Fruit fly (Drosophila melanogaster) Kc167 (cell line): ENCODE results near the gene CG4198.

Experiments
- Myc ChIP-seq: fragments of >200 bp; optimal IDR thresholded peaks from 2 replicates; lab custom pipeline; 2017; ENCODE audit warnings: missing external identifiers
- Sin3A ChIP-seq: fragments of >200 bp; optimal IDR thresholded peaks from 2 replicates; lab custom pipeline; 2018; ENCODE audit warnings: missing external identifiers
- insv ChIP-seq: fragments of >200 bp; optimal IDR thresholded peaks from 3 replicates; lab custom pipeline; 2018; ENCODE audit warnings: missing external identifiers
- psq ChIP-seq: fragments of >200 bp; optimal IDR thresholded peaks from 2 replicates; lab custom pipeline; 2017; ENCODE audit warnings: missing external identifiers
- ttk ChIP-seq: sonication (Bioruptor generic); optimal IDR thresholded peaks from 2 replicates; lab custom pipeline; 2017; ENCODE audit warnings: missing external identifiers

DNA sequence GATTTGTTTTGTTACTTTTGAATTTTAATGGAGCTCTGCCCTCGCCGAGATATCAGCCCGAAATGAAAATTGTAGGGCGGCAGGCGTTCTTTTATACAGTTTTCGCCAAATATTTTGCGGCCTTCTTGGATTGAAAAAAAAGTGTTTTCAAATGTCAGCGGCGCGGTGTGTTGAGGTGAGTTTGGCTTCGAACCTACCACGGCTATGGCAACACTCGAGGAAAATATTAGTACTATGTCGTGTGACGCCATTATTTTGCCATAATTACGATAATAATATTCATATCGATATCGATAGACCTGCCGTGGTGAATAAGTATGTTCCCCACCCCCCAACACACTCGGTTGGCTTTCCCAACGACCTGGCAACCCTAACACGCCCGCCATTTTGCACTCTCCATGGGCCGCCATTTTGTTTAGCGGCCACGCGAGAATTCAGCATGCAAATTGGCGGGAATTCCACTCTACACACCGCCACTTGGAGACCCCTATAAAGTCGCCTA is 1.2 kb upstream of the CG4198 start, which contains the start of the genes TrxT and dhd:
- no peak for TF ChIP-seq psq
- TF ChIP-seq ttk (lab: Kevin White, UChicago): no peak
- no peak for TF ChIP-seq insv
- TF ChIP-seq Sin3A (lab: Kevin White, UChicago): no peak
- TF ChIP-seq Myc (lab: Kevin White, UChicago): no peak
